Worm (Caenorhabditis elegans): Measurements from ENCODE around the gene T04F3.3.
A peak's percentile ranks its signal among the peaks of the same experiment; 100 is the strongest.

The T04F3.3 gene

DNA sequence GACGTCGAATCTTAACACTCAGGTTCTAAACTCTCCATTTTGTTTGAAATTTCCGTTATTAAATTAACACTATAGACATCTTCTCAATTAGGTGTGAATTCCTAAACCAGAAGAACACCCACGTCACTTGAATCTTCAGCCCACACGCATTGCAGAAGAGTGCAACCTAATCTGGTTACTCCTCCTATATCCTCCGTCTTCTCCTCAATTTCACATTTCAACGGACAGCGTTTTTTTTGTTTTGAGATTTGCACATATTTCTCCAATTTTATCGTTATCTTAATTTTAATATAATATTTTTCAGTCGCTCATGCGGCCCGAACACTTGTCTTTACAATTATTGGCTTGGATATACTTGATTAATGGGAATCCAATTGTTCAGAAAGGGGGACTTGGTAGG is 1.4 kb upstream of the T04F3.3 start, which contains the start of gene smoc-1:
smoc-1 (plus strand) TSS at position 301 of the 400 bp plus-strand sequence.
- TF ChIP-seq W03F9.2 (tag; optimal IDR thresholded peaks at IDR 0.05): no peak
- TF ChIP-seq him-1 (tag; optimal IDR thresholded peaks at IDR 0.05): no peak
- no peak for TF ChIP-seq dao-5 (tag; optimal IDR thresholded peaks at IDR 0.05)

DNA sequence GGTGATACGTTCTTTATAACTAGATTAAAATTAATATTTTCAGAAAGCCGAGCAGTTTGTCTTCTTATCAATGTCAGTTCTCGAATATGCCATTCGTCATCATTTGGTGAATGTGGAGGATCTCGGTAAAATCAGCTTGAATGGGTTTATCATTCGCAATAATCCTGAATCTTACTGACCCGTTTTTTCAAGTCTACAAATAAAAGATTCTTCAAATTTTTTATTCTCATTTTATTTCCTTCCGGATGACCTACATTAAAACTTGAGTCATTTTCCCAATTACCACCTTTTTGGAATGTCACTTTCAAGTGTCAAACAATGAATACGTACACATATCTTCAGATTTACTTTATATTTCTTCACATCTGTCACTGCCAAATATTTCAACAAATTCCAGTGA is 1.6 kb downstream of the T04F3.3 start, which contains the start of gene T04F3.5:
T04F3.5 (plus strand) TSS at position 301 of the 400 bp plus-strand sequence.
- no peak for TF ChIP-seq him-1 (tag; optimal IDR thresholded peaks at IDR 0.05)

DNA sequence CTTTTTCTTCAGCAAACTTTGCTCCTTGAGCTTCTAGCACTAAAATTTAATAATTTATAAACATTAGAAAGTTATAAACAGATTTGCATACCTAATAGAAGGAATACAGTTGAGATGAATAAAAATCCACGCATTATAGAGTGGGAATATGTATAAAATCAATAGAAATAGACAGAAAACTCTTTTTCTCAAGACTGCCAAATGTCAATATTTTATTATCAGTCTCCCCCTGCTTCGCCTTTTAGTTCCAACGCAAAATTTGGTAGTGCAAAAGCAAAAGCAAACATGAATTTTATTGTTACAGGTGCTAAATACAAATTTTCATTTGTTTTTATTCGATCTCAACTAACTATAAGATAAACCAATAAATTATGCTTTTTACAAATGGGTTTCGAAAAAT is 4.1 kb downstream of the T04F3.3 start, which contains the start of gene T04F3.4:
T04F3.4 (minus strand) TSS at position 187 of the 400 bp plus-strand sequence.
- TF ChIP-seq W03F9.2 (tag; optimal IDR thresholded peaks at IDR 0.05) (no peak), dao-5 (tag; optimal IDR thresholded peaks at IDR 0.05) (no peak), him-1 (tag; optimal IDR thresholded peaks at IDR 0.05) (no peak)

DNA sequence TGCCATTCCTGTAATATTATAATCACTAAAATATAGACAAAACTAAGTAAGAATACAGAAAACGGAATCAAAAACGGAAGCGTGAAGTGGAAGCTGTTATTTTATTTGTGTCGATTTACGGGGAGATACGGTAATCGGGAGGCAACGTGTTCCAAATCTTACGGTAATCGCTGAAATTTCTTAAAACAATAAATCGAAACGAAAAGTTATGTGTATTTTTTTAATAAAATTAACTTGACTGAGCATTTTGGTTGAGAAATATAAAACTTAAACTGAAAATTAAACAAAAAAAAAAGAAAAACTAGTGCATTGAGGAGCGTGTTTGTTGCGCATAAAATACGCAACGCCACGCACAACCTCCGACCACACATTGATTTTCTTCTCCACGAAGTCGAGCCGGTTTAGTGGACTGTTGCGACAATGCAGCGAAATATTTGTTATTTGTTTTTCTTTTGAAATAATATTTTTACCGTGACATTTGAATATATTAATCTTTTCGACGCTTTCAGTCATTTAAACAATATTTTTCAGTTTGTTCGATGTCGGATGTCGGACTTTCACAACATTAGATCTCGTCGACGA is 5.7 kb downstream of the T04F3.3 start, which contains the start of the genes F55A11.1 and syx-5:
F55A11.1 (minus strand) TSS at position 13 of the 582 bp plus-strand sequence.
syx-5 (plus strand) TSS at position 532 of the 582 bp plus-strand sequence.
- no peak for TF ChIP-seq dao-5 (tag; optimal IDR thresholded peaks at IDR 0.05)
- TF ChIP-seq him-1 (tag; optimal IDR thresholded peaks at IDR 0.05): peak; percentile 69
- peak; percentile 87 for TF ChIP-seq W03F9.2 (tag; optimal IDR thresholded peaks at IDR 0.05)

DNA sequence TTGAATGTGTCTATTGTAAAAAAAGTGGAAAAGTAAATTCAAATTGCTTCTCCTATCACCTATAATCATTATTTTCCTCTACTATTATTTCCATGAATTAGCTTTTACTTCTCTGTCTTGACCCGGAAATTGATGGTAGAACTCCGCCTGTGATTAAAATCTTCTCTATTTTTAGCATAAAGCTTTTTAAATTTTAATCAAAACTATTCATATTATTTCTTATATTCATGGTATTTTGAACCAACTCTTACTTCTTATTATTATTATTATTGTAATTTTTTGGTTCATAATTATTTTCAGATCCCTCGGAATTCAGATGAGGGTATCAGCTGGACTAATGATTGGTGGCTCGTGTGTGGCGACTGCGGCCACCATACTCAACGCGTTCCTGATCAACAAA is 8.3 kb downstream of the T04F3.3 start, which contains the start of gene sel-11:
sel-11 (plus strand) TSS at position 301 of the 400 bp plus-strand sequence.
- TF ChIP-seq him-1 (tag; optimal IDR thresholded peaks at IDR 0.05): no peak
- TF ChIP-seq dao-5 (tag; optimal IDR thresholded peaks at IDR 0.05): no peak
- TF ChIP-seq W03F9.2 (tag; optimal IDR thresholded peaks at IDR 0.05): no peak

DNA sequence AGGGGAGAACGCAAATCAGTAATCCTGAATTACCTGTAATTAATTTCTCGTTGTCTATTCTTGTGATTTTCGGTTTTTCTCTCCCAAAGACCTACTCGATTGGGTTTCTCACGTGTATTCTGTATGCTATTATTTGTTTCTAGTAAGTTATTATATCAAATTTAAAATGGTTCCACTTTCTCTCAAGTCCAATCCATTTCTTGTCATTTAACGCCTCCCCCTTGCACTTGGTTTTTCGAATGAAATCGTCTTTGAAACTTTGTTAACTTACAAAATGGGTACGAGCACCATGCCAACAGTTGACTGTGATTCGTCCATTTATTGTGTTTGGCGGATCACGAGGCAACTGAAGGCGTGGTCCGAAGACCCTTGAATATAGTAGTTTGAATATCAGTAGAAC is 10.9 kb downstream of the T04F3.3 start:
- TF ChIP-seq him-1 (tag; optimal IDR thresholded peaks at IDR 0.05): no peak
- no peak for TF ChIP-seq dao-5 (tag; optimal IDR thresholded peaks at IDR 0.05)
- TF ChIP-seq W03F9.2 (tag; optimal IDR thresholded peaks at IDR 0.05): no peak

DNA sequence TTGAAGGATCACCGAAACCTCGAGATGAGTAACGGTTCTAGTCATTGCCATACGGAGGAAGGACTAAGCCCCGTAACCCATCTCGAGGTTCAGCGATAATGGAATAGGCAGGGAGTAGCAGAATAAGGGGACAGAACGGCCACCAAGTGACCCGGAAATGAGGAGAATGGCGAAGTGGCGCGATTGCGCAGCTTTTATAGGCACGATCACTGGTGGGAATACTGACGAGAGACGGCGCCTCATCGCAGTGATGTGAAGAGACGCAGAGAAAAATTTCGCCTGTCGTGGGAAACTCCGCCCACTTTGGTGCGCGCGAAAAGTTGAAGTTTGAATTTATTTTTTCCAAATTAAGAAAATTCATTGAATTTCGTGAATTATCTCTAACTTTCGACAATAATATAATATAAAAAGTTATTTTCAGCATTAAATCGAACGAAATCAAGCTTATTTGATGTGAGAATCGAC is 11.3 kb downstream of the T04F3.3 start, which contains the start of gene F55A11.4:
F55A11.4 (plus strand) TSS at position 415 of the 465 bp plus-strand sequence.
- TF ChIP-seq dao-5 (tag; optimal IDR thresholded peaks at IDR 0.05) (no peak), W03F9.2 (tag; optimal IDR thresholded peaks at IDR 0.05) (no peak), him-1 (tag; optimal IDR thresholded peaks at IDR 0.05) (no peak)

DNA sequence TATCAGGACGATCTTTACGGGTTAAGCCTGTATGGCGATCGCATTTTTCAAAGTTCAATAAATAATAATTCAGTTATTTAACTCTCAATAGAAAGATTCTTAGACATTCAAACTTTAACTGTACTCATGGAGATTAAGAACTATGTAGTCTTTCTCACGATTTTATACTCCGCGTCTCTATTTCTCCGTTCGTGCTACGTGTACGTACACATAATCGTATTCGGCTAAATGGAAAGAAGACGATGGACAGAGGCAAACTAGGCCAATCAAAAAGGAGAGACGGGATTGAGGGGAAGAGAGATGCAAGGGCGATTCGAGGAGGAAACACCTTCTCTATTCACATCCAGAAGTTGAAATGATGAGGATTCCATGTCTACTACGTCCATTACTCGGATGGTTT is 14.7 kb downstream of the T04F3.3 start, which contains the start of gene bus-18:
bus-18 (plus strand) TSS at position 301 of the 400 bp plus-strand sequence.
- no peak for TF ChIP-seq dao-5 (tag; optimal IDR thresholded peaks at IDR 0.05)
- TF ChIP-seq W03F9.2 (tag; optimal IDR thresholded peaks at IDR 0.05): no peak
- no peak for TF ChIP-seq him-1 (tag; optimal IDR thresholded peaks at IDR 0.05)

DNA sequence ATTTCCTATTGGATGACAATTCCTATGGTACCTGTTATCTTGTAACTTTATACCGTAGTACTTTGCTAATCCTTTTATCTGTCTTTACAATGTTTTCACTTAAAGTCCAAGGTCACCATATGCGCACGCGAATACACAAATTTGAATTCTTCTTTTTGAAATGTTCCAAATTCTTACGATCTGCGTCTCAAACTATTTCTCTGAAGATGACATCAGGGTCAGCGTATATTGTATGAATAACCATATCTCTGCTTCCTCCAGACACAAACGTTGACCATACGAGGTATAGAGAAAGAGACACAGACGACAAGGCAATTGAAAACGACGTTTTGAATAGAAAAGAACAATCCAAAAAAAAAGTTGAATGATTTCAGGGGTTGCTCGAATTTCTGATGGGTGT is 15.2 kb downstream of the T04F3.3 start:
- TF ChIP-seq W03F9.2 (tag; optimal IDR thresholded peaks at IDR 0.05): no peak
- TF ChIP-seq dao-5 (tag; optimal IDR thresholded peaks at IDR 0.05): no peak
- TF ChIP-seq him-1 (tag; optimal IDR thresholded peaks at IDR 0.05): no peak

DNA sequence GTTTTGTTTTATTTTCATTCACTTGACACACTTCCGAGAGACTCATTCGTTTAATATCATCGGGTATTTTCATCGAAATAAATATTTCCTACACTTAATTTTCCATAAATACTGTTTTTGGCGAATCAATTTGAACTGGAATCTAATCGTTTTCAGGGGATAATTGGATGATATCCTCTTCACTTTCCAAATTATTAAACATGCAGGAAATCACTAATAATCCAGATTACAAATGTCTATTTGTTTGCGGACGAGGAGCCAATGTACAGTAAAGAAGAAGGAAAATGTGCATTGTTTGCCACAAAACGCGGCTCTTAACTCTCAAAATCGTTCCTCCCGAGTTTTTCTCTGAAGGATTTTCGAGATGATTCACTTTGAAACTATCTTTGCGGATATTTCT is 17.8 kb downstream of the T04F3.3 start, which contains the start of gene F55A11.6:
F55A11.6 (plus strand) TSS at position 301 of the 400 bp plus-strand sequence.
- TF ChIP-seq dao-5 (tag; optimal IDR thresholded peaks at IDR 0.05): no peak
- no peak for TF ChIP-seq him-1 (tag; optimal IDR thresholded peaks at IDR 0.05)
- no peak for TF ChIP-seq W03F9.2 (tag; optimal IDR thresholded peaks at IDR 0.05)

DNA sequence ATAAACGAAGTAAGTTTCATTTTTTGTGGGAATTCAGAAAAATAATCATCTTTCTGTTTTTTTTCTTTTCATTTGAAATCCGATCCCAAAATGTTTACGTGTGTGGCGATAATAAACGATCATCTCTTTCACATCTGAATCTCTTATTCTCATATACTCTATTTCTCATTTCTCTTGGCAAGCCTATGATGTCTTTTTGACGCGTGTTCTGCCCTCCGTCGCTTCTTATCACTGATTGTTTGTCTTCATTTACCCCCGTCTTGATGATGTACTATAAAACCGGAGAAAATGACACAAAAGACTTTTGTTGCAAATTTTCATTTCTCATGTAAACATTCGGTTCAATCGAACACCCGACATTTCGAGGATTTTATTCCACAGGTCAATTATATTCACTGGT is 19.1 kb downstream of the T04F3.3 start:
- TF ChIP-seq him-1 (tag; optimal IDR thresholded peaks at IDR 0.05): no peak
- TF ChIP-seq dao-5 (tag; optimal IDR thresholded peaks at IDR 0.05): no peak
- no peak for TF ChIP-seq W03F9.2 (tag; optimal IDR thresholded peaks at IDR 0.05)

DNA sequence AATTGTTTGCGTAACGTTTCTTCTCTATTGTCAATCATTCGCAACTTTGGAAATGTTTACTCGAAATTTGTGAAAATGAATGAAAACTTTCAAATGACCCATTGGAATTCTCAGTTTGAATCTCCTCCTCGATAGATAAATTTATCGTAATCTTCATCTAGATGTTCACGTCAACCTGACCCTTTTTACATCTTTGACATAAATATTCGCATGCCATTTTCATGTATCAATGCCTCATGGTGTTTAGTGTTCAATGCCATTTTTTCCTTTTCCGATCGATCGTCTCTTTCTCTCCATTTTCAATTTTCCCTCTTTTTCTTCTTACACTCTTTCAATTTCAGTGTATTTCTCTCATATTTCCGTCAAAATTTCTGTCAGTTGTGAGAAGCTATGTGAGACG is 20.6 kb downstream of the T04F3.3 start:
- TF ChIP-seq W03F9.2 (tag; optimal IDR thresholded peaks at IDR 0.05) (no peak), dao-5 (tag; optimal IDR thresholded peaks at IDR 0.05) (no peak), him-1 (tag; optimal IDR thresholded peaks at IDR 0.05) (no peak)

DNA sequence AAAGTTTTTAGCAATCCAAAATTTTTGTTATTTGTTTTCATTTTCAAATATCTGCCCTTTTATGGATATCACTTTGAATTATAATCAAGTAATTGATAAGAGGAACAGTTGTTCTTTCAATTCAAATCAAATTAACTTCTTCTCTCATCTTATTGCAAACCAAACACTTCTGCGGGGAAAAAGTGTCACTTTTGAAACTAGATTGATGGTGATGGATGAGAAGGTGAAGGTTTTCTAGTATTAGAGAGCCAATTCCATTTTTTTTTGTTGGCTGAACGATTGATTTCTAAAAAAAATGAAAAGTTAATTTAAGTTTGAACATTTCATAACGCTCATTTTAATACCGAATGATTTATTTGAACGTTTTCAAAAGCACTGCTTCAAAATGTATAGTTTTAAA is 21.1 kb downstream of the T04F3.3 start:
- no peak for TF ChIP-seq dao-5 (tag; optimal IDR thresholded peaks at IDR 0.05)
- no peak for TF ChIP-seq W03F9.2 (tag; optimal IDR thresholded peaks at IDR 0.05)
- TF ChIP-seq him-1 (tag; optimal IDR thresholded peaks at IDR 0.05): no peak

DNA sequence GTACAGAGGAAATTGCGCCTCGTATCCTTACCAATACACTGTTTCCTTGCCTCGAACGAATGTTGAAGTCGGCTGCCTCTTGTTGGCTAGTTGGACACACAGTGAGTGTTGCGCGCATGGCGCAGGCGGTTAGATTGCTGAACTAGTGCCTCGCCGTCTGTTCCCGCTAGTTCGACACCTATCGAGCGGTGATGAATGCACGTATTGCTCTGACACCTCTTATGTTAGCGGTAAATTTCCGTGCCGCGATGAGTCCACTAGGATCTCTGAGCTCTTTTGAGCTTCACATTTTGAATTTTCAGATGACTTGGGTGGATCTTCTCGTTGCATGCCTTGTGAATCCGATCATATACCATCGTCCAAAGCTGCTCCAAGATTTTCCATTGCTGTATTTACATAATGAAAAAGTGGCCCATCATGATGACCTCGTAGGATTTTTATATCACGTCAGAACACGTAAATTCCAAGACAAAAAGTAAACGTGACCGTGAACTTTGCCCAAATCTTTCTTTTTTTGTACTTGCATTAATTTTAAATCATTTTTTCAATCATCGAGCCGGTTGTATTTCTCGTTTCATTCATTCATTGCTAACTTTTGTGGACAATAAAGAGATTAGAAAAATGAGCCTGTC is 24.2 kb downstream of the T04F3.3 start, which contains the start of gene F55A11.11:
F55A11.11 (plus strand) TSS at position 341 of the 632 bp plus-strand sequence.
- peak; percentile 78 for TF ChIP-seq W03F9.2 (tag; optimal IDR thresholded peaks at IDR 0.05)
- TF ChIP-seq him-1 (tag; optimal IDR thresholded peaks at IDR 0.05): peak; percentile 72
- peak; percentile 82 for TF ChIP-seq dao-5 (tag; optimal IDR thresholded peaks at IDR 0.05)

All from whole organism, L4/young adult.